Fruit fly (Drosophila melanogaster) whole organism, embryonic: ENCODE data around the gene Ac76E.

Experiments
- ATbp ChIP-seq: fragments of 200-800 bp; sonication (Bioruptor generic); optimal IDR thresholded peaks from 2 replicates; lab custom pipeline; 2017; ENCODE audit warnings: missing biosample characterization, mild to moderate bottlenecking, missing genetic modification characterization, missing genetic modification reagents
- Ada2b ChIP-seq: fragments of 200-800 bp; sonication (Bioruptor generic); IDR thresholded peaks from 2 replicates; pipeline ENCODE4 v1.3.6; 2022; ENCODE audit warnings: missing biosample characterization, missing genetic modification characterization
- BtbVII ChIP-seq: fragments of 200-800 bp; sonication (Bioruptor generic); optimal IDR thresholded peaks from 3 replicates; lab custom pipeline; 2017; ENCODE audit warnings: missing biosample characterization, mild to moderate bottlenecking, missing genetic modification characterization
- CG10654 ChIP-seq: fragments of 200-800 bp; sonication (Bioruptor generic); optimal IDR thresholded peaks from 2 replicates; lab custom pipeline; 2016; ENCODE audit warnings: missing biosample characterization, missing genetic modification characterization
- CG11696 ChIP-seq: fragments of 200-800 bp; sonication (Bioruptor generic); IDR thresholded peaks from 2 replicates; pipeline ENCODE4 v1.3.6; 2022; ENCODE audit warnings: missing biosample characterization, missing genetic modification characterization
- CG12299 ChIP-seq: fragments of 200-800 bp; sonication (Bioruptor generic); optimal IDR thresholded peaks from 2 replicates; lab custom pipeline; 2018; ENCODE audit warnings: missing biosample characterization, mild to moderate bottlenecking, missing genetic modification characterization
- CG12942 ChIP-seq: fragments of 200-800 bp; sonication (Bioruptor generic); optimal IDR thresholded peaks from 3 replicates; lab custom pipeline; 2016; ENCODE audit warnings: missing biosample characterization, missing genetic modification characterization
- CG14667 ChIP-seq: fragments of 200-800 bp; sonication (Bioruptor generic); IDR thresholded peaks from 2 replicates; pipeline ENCODE4 v1.3.6; 2022; ENCODE audit warnings: missing biosample characterization, missing genetic modification characterization
- CG15011 ChIP-seq: fragments of 200-800 bp; sonication (Bioruptor generic); optimal IDR thresholded peaks from 3 replicates; lab custom pipeline; 2018; ENCODE audit warnings: missing biosample characterization, mild to moderate bottlenecking, missing genetic modification characterization
- CG2678 ChIP-seq: fragments of 200-800 bp; sonication (Bioruptor generic); optimal IDR thresholded peaks from 3 replicates; lab custom pipeline; 2019; ENCODE audit warnings: missing biosample characterization, mild to moderate bottlenecking, missing genetic modification characterization, moderate library complexity
- CG30020 ChIP-seq: fragments of 200-800 bp; optimal IDR thresholded peaks from 2 replicates; lab custom pipeline; 2019; ENCODE audit warnings: missing biosample characterization, mild to moderate bottlenecking, missing genetic modification characterization, moderate library complexity
- CG6254 ChIP-seq: fragments of 200-800 bp; sonication (Bioruptor generic); optimal IDR thresholded peaks from 3 replicates; lab custom pipeline; 2017; ENCODE audit warnings: mild to moderate bottlenecking, missing biosample characterization, missing genetic modification reagents, missing genetic modification characterization
- CG9609 ChIP-seq: fragments of 200-800 bp; sonication (Bioruptor generic); optimal IDR thresholded peaks from 3 replicates; lab custom pipeline; 2016; ENCODE audit warnings: missing biosample characterization, missing genetic modification characterization
- CrebB ChIP-seq: fragments of 200-800 bp; sonication (Bioruptor generic); optimal IDR thresholded peaks from 3 replicates; lab custom pipeline; 2018; ENCODE audit warnings: missing biosample characterization, mild to moderate bottlenecking, missing genetic modification characterization
- Dad ChIP-seq: fragments of 200-800 bp; sonication (Bioruptor generic); optimal IDR thresholded peaks from 3 replicates; lab custom pipeline; 2016; ENCODE audit warnings: missing biosample characterization, missing genetic modification characterization
- Dek ChIP-seq: fragments of 200-800 bp; sonication (Bioruptor generic); optimal IDR thresholded peaks from 3 replicates; lab custom pipeline; 2019; ENCODE audit warnings: missing biosample characterization, mild to moderate bottlenecking, missing genetic modification characterization, moderate library complexity
- Fer1 ChIP-seq: fragments of 200-800 bp; sonication (Bioruptor generic); optimal IDR thresholded peaks from 2 replicates; lab custom pipeline; 2017; ENCODE audit warnings: missing biosample characterization, mild to moderate bottlenecking, missing genetic modification characterization
- H2.0 ChIP-seq: fragments of 200-800 bp; sonication (Bioruptor generic); IDR thresholded peaks from 2 replicates; pipeline ENCODE4 v1.3.6; 2022; ENCODE audit warnings: missing biosample characterization, missing genetic modification characterization
- Hand ChIP-seq: fragments of 200-800 bp; sonication (Bioruptor generic); optimal IDR thresholded peaks from 2 replicates; lab custom pipeline; 2017; ENCODE audit warnings: mild to moderate bottlenecking, missing biosample characterization, missing genetic modification reagents, missing genetic modification characterization
- Hey ChIP-seq: fragments of 200-800 bp; sonication (Bioruptor generic); optimal IDR thresholded peaks from 3 replicates; lab custom pipeline; 2018; ENCODE audit warnings: missing biosample characterization, mild to moderate bottlenecking, missing genetic modification characterization
- HmgD ChIP-seq: fragments of 200-800 bp; sonication (Bioruptor generic); optimal IDR thresholded peaks from 3 replicates; lab custom pipeline; 2016; ENCODE audit warnings: missing biosample characterization, missing genetic modification characterization
- Hmr ChIP-seq: fragments of 200-800 bp; sonication (Bioruptor generic); optimal IDR thresholded peaks from 3 replicates; lab custom pipeline; 2017; ENCODE audit warnings: mild to moderate bottlenecking, missing biosample characterization, missing genetic modification reagents, missing genetic modification characterization
- Jarid2 ChIP-seq: fragments of 200-800 bp; sonication (Bioruptor generic); optimal IDR thresholded peaks from 3 replicates; lab custom pipeline; 2017; ENCODE audit warnings: mild to moderate bottlenecking, missing biosample characterization, missing genetic modification reagents, missing genetic modification characterization
- Kr ChIP-seq: fragments of 200-800 bp; sonication (Bioruptor generic); optimal IDR thresholded peaks from 2 replicates; lab custom pipeline; 2017; ENCODE audit warnings: missing biosample characterization, mild to moderate bottlenecking, missing genetic modification characterization
- Mes4 ChIP-seq: fragments of 200-800 bp; sonication (Bioruptor generic); optimal IDR thresholded peaks from 2 replicates; lab custom pipeline; 2016; ENCODE audit warnings: missing biosample characterization, missing genetic modification characterization
- NFAT ChIP-seq: fragments of 200-800 bp; sonication (Bioruptor generic); IDR thresholded peaks from 2 replicates; pipeline ENCODE4 v1.3.6; 2022; ENCODE audit warnings: missing biosample characterization, missing genetic modification characterization
- ase ChIP-seq: fragments of 200-800 bp; sonication (Bioruptor generic); IDR thresholded peaks from 3 replicates; pipeline ENCODE4 v1.3.6; 2022; ENCODE audit warnings: missing biosample characterization, missing genetic modification characterization
- ato ChIP-seq: fragments of 200-800 bp; sonication (Bioruptor generic); IDR thresholded peaks from 2 replicates; pipeline ENCODE4 v1.3.6; 2022; ENCODE audit warnings: missing biosample characterization, missing genetic modification characterization; ENCODE audit not compliant: partially characterized antibody
- dimm ChIP-seq: fragments of 200-800 bp; sonication (Bioruptor generic); IDR thresholded peaks from 2 replicates; pipeline ENCODE4 v1.3.6; 2022; ENCODE audit warnings: missing biosample characterization, missing genetic modification characterization
- ems ChIP-seq: fragments of 200-800 bp; sonication (Bioruptor generic); optimal IDR thresholded peaks from 3 replicates; lab custom pipeline; 2016; ENCODE audit warnings: missing biosample characterization, missing genetic modification characterization
- exex ChIP-seq: fragments of 200-800 bp; sonication (Bioruptor generic); optimal IDR thresholded peaks from 4 replicates; lab custom pipeline; 2018; ENCODE audit warnings: missing biosample characterization, mild to moderate bottlenecking, missing genetic modification characterization, moderate library complexity
- eyg ChIP-seq: fragments of 200-800 bp; sonication (Bioruptor generic); optimal IDR thresholded peaks from 3 replicates; lab custom pipeline; 2016; ENCODE audit warnings: missing biosample characterization, missing genetic modification characterization
- fd96Cb ChIP-seq: fragments of 200-800 bp; sonication (Bioruptor generic); optimal IDR thresholded peaks from 2 replicates; lab custom pipeline; 2018; ENCODE audit warnings: missing biosample characterization, mild to moderate bottlenecking, missing genetic modification characterization, moderate library complexity
- gce ChIP-seq: fragments of 200-800 bp; sonication (Bioruptor generic); IDR thresholded peaks from 3 replicates; pipeline ENCODE4 v1.3.6; 2022; ENCODE audit warnings: missing biosample characterization, missing genetic modification characterization
- ham ChIP-seq: fragments of 200-800 bp; sonication (Bioruptor generic); IDR thresholded peaks from 2 replicates; pipeline ENCODE4 v1.3.6; 2022; ENCODE audit warnings: missing biosample characterization, missing genetic modification characterization
- hbn ChIP-seq: fragments of 200-800 bp; sonication (Bioruptor generic); IDR thresholded peaks from 2 replicates; pipeline ENCODE4 v1.3.6; 2022; ENCODE audit warnings: missing biosample characterization, missing genetic modification characterization; ENCODE audit not compliant: partially characterized antibody
- jing ChIP-seq: fragments of 200-800 bp; sonication (Bioruptor generic); optimal IDR thresholded peaks from 2 replicates; lab custom pipeline; 2018; ENCODE audit warnings: missing biosample characterization, mild to moderate bottlenecking, missing genetic modification characterization
- klu ChIP-seq: fragments of 200-800 bp; sonication (Bioruptor generic); IDR thresholded peaks from 2 replicates; pipeline ENCODE4 v1.3.6; 2022; ENCODE audit warnings: missing biosample characterization, missing genetic modification characterization
- lilli ChIP-seq: fragments of 200-800 bp; sonication (Bioruptor generic); optimal IDR thresholded peaks from 3 replicates; lab custom pipeline; 2016; ENCODE audit warnings: missing biosample characterization, missing genetic modification characterization
- nmo ChIP-seq: fragments of 200-800 bp; sonication (Bioruptor generic); optimal IDR thresholded peaks from 2 replicates; lab custom pipeline; 2018; ENCODE audit warnings: missing biosample characterization, mild to moderate bottlenecking, missing genetic modification characterization, moderate library complexity
- pho ChIP-seq: fragments of 200-800 bp; sonication (Bioruptor generic); optimal IDR thresholded peaks from 2 replicates; lab custom pipeline; 2016; ENCODE audit warnings: missing biosample characterization, missing genetic modification characterization
- phol ChIP-seq: fragments of 200-800 bp; sonication (Bioruptor generic); optimal IDR thresholded peaks from 3 replicates; lab custom pipeline; 2018; ENCODE audit warnings: missing biosample characterization, mild to moderate bottlenecking, missing genetic modification characterization, moderate library complexity
- pnt ChIP-seq: fragments of 200-800 bp; sonication (Bioruptor generic); optimal IDR thresholded peaks from 3 replicates; lab custom pipeline; 2016; ENCODE audit warnings: missing biosample characterization, missing genetic modification characterization
- pros ChIP-seq: fragments of 200-800 bp; sonication (Bioruptor generic); optimal IDR thresholded peaks from 3 replicates; lab custom pipeline; 2019; ENCODE audit warnings: missing biosample characterization, mild to moderate bottlenecking, missing genetic modification characterization, moderate library complexity
- run ChIP-seq: fragments of 200-800 bp; sonication (Bioruptor generic); optimal IDR thresholded peaks from 3 replicates; lab custom pipeline; 2018; ENCODE audit warnings: missing biosample characterization, mild to moderate bottlenecking, missing genetic modification characterization
- sens-2 ChIP-seq: fragments of 200-800 bp; sonication (Bioruptor generic); IDR thresholded peaks from 2 replicates; pipeline ENCODE4 v1.3.6; 2022; ENCODE audit warnings: missing biosample characterization, missing genetic modification characterization
- twi ChIP-seq: fragments of 200-800 bp; optimal IDR thresholded peaks from 2 replicates; lab custom pipeline; 2019; ENCODE audit warnings: missing biosample characterization, mild to moderate bottlenecking, missing genetic modification characterization, moderate library complexity
- wor ChIP-seq: fragments of 200-800 bp; sonication (Bioruptor generic); IDR thresholded peaks from 2 replicates; pipeline ENCODE4 v1.3.6; 2022; ENCODE audit warnings: missing biosample characterization, missing genetic modification characterization

The Ac76E gene

dm6 chr3L:19902560-19903399 lies 36.3 kb upstream of the Ac76E start (continued):
- TF ChIP-seq dimm (GFP tag; lab: Robert Waterston, UW) (no peak; the same call in 1 of the 2 replicates), Hand (GFP tag; lab: Kevin White, UChicago) (peak; percentile 79), pho (GFP tag; lab: Kevin White, UChicago) (peak; percentile 96), Hey (tag; lab: Kevin White, UChicago) (peak; percentile 47), NFAT (peak; percentile 92), Dek (peak; percentile 95), gce (GFP tag; lab: Robert Waterston, UW) (peak; percentile 57; the same call in 1 of the 3 replicates), ham (GFP tag; lab: Robert Waterston, UW) (peak; percentile 91; the same call in 1 of the 2 replicates), fd96Cb (tag; lab: Kevin White, UChicago) (peak; percentile 87), klu (GFP tag; lab: Robert Waterston, UW) (peak; percentile 83; the same call in 1 of the 2 replicates), CG12299 (tag; lab: Kevin White, UChicago) (peak; percentile 87), CG15011 (GFP tag; lab: Kevin White, UChicago) (peak; percentile 88), Jarid2 (peak; percentile 57), CG14667 (peak; percentile 92; the same call in 1 of the 2 replicates), Hmr (GFP tag; lab: Kevin White, UChicago) (peak; percentile 95), wor (GFP tag; lab: Robert Waterston, UW) (peak; percentile 89), ase (GFP tag; lab: Robert Waterston, UW) (peak; percentile 86; the same call in 2 of the 3 replicates), ATbp (peak; percentile 85), CG6254 (peak; percentile 86), CG10654 (GFP tag; lab: Kevin White, UChicago) (peak; percentile 94), Mes4 (GFP tag; lab: Kevin White, UChicago) (peak; percentile 87), phol (tag; lab: Kevin White, UChicago) (peak; percentile 90), ato (GFP tag; lab: Robert Waterston, UW) (no peak), sens-2 (peak; percentile 90), CrebB (tag; lab: Kevin White, UChicago) (peak; percentile 95), H2.0 (GFP tag; lab: Robert Waterston, UW) (peak; percentile 94), jing (GFP tag; lab: Kevin White, UChicago) (peak; percentile 91), Dad (GFP tag; lab: Kevin White, UChicago) (peak; percentile 86), HmgD (GFP tag; lab: Kevin White, UChicago) (peak; percentile 77), ems (GFP tag; lab: Kevin White, UChicago) (peak; percentile 93), CG9609 (GFP tag; lab: Kevin White, UChicago) (peak; percentile 94), CG30020 (tag; lab: Kevin White, UChicago) (peak; percentile 64), nmo (peak; percentile 94), Ada2b (GFP tag; lab: Robert Waterston, UW) (peak; percentile 77), lilli (GFP tag; lab: Kevin White, UChicago) (peak; percentile 97), BtbVII (GFP tag; lab: Kevin White, UChicago) (peak; percentile 85), CG2678 (tag; lab: Kevin White, UChicago) (peak; percentile 97), Kr (GFP tag; lab: Kevin White, UChicago) (no peak), pnt (GFP tag; lab: Kevin White, UChicago) (peak; percentile 87), CG11696 (GFP tag; lab: Robert Waterston, UW) (peak; percentile 81), Fer1 (GFP tag; lab: Kevin White, UChicago) (peak; percentile 92), CG12942 (GFP tag; lab: Kevin White, UChicago) (peak; percentile 91), exex (tag; lab: Kevin White, UChicago) (peak; percentile 46), twi (tag; lab: Kevin White, UChicago) (peak; percentile 79), pros (GFP tag; lab: Kevin White, UChicago) (peak; percentile 84), run (tag; lab: Kevin White, UChicago) (peak; percentile 87), hbn (GFP tag; lab: Robert Waterston, UW) (no peak), eyg (GFP tag; lab: Kevin White, UChicago) (peak; percentile 95)
